Worm (Caenorhabditis elegans) whole organism, L1 larva: ENCODE data around the gene Y102A11A.3.

Experiments used
- aly-2 ChIP-seq: fragments of 150-350 bp; optimal IDR thresholded peaks from 2 replicates; lab custom pipeline; 2014; ENCODE audit warnings: missing biosample characterization, missing genetic modification characterization
- ama-1 ChIP-seq: fragments of 150-350 bp; optimal IDR thresholded peaks from 2 replicates; lab custom pipeline; 2014
- dpl-1 ChIP-seq, 3 experiments: fragments of 150-350 bp in 2 of 3; sonication (generic microtip) in 1 of 3; optimal IDR thresholded peaks; 2 replicates each; lab custom pipeline; 2014 to 2017; ENCODE audit warnings: missing biosample characterization in 3 of 3, missing genetic modification characterization in 3 of 3, missing genetic modification reagents in 3 of 3
- egl-27 ChIP-seq, 2 experiments: fragments of 150-350 bp in 1 of 2; sonication (generic microtip); optimal IDR thresholded peaks; 3 replicates each; lab custom pipeline; 2017 to 2018; ENCODE audit warnings: missing biosample characterization in 2 of 2, missing genetic modification characterization in 2 of 2, missing genetic modification reagents in 2 of 2
- elt-3 ChIP-seq, 6 experiments: fragments of 150-350 bp in 1 of 6; sonication (generic microtip); optimal IDR thresholded peaks; 2 replicates each; lab custom pipeline; 2017 to 2018; ENCODE audit warnings: missing biosample characterization in 6 of 6, missing genetic modification characterization in 6 of 6, inconsistent platforms in 1 of 6
- fkh-8 ChIP-seq: sonication (generic microtip); optimal IDR thresholded peaks from 2 replicates; lab custom pipeline; 2016; ENCODE audit warnings: mild to moderate bottlenecking, missing genetic modification characterization, missing compliant biosample characterization
- hpl-2 ChIP-seq: fragments of 150-350 bp; optimal IDR thresholded peaks from 2 replicates; lab custom pipeline; 2014; ENCODE audit warnings: missing biosample characterization, missing genetic modification reagents, missing genetic modification characterization
- lsy-2 ChIP-seq, 2 experiments: fragments of 150-350 bp; optimal IDR thresholded peaks; 2 replicates each; lab custom pipeline; 2014; ENCODE audit warnings: missing biosample characterization in 2 of 2, missing genetic modification characterization in 2 of 2
- mdl-1 ChIP-seq, 2 experiments: fragments of 150-350 bp; optimal IDR thresholded peaks; 2 replicates each; lab custom pipeline; 2014 to 2017; ENCODE audit warnings: missing biosample characterization in 2 of 2, missing genetic modification characterization in 2 of 2, inconsistent platforms in 1 of 2
- nhr-77 ChIP-seq: fragments of 150-350 bp; optimal IDR thresholded peaks from 2 replicates; lab custom pipeline; 2014; ENCODE audit warnings: missing biosample characterization, missing genetic modification characterization
- skn-1 ChIP-seq: fragments of 150-350 bp; optimal IDR thresholded peaks from 2 replicates; lab custom pipeline; 2014; ENCODE audit warnings: missing biosample characterization, missing genetic modification characterization
- snpc-4 ChIP-seq: fragments of 150-350 bp; optimal IDR thresholded peaks from 2 replicates; lab custom pipeline; 2014; ENCODE audit warnings: missing biosample characterization, missing genetic modification characterization
- unc-62 ChIP-seq: fragments of 150-350 bp; optimal IDR thresholded peaks from 2 replicates; lab custom pipeline; 2014; ENCODE audit warnings: missing biosample characterization, missing genetic modification reagents, missing genetic modification characterization
- zip-4 ChIP-seq: fragments of 200-800 bp; sonication (Bioruptor generic); optimal IDR thresholded peaks from 2 replicates; lab custom pipeline; 2018; ENCODE audit warnings: mild to moderate bottlenecking, missing genetic modification characterization, moderate library complexity, missing compliant biosample characterization

ce11 chrX:2018211-2018610 is 737 bp upstream of the Y102A11A.3 start:
- TF ChIP-seq skn-1 (tag; lab: Kevin White, UChicago) (no peak), hpl-2 (GFP tag; lab: Kevin White, UChicago) (no peak), nhr-77 (no peak), lsy-2 (tag; optimal IDR thresholded peaks at IDR 0.05; lab: Kevin White, UChicago) (no peak), unc-62 (GFP tag; lab: Kevin White, UChicago) (no peak), ama-1 (no peak), egl-27 (tag; optimal IDR thresholded peaks at IDR 0.05; lab: Kevin White, UChicago) (no peak), mdl-1 (tag; optimal IDR thresholded peaks at IDR 0.05; lab: Kevin White, UChicago) (no peak), elt-3 (tag; optimal IDR thresholded peaks at IDR 0.05; lab: Kevin White, UChicago) (no peak), zip-4 (GFP tag; lab: Kevin White, UChicago) (no peak), fkh-8 (tag; lab: Kevin White, UChicago) (no peak), dpl-1 (GFP tag; optimal IDR thresholded peaks at IDR 0.05; lab: Kevin White, UChicago) (no peak), aly-2 (no peak), snpc-4 (tag; lab: Kevin White, UChicago) (no peak)
